Worm (Caenorhabditis elegans) whole organism, L1 larva: ENCODE results near the gene C43D7.8.

ENCODE experiments used
- C16A3.4 ChIP-seq: fragments of 150-350 bp; optimal IDR thresholded peaks from 2 replicates; lab custom pipeline; 2014; ENCODE audit warnings: missing biosample characterization, missing genetic modification characterization
- F16B12.6 ChIP-seq: fragments of 150-350 bp; optimal IDR thresholded peaks from 2 replicates; lab custom pipeline; 2014; ENCODE audit warnings: missing biosample characterization, missing genetic modification characterization
- aly-2 ChIP-seq: fragments of 150-350 bp; optimal IDR thresholded peaks from 2 replicates; lab custom pipeline; 2014; ENCODE audit warnings: missing biosample characterization, missing genetic modification characterization
- blmp-1 ChIP-seq: fragments of 150-350 bp; optimal IDR thresholded peaks from 2 replicates; lab custom pipeline; 2014; ENCODE audit warnings: missing biosample characterization, missing genetic modification characterization
- ceh-63 ChIP-seq: fragments of 200-800 bp; sonication (Bioruptor generic); optimal IDR thresholded peaks from 2 replicates; lab custom pipeline; 2018; ENCODE audit warnings: mild to moderate bottlenecking, missing genetic modification characterization, missing compliant biosample characterization
- ceh-8 ChIP-seq: fragments of 200-800 bp; sonication (Bioruptor generic); optimal IDR thresholded peaks from 2 replicates; lab custom pipeline; 2018; ENCODE audit warnings: mild to moderate bottlenecking, missing genetic modification characterization, moderate library complexity, missing compliant biosample characterization
- ceh-88 ChIP-seq: fragments of 200-800 bp; sonication (Bioruptor generic); IDR thresholded peaks from 2 replicates; pipeline ENCODE4 v1.3.6; 2022; ENCODE audit warnings: missing genetic modification characterization, missing compliant biosample characterization
- ceh-90 ChIP-seq: sonication (generic microtip); optimal IDR thresholded peaks from 2 replicates; lab custom pipeline; 2016; ENCODE audit warnings: missing genetic modification characterization, missing compliant biosample characterization
- ces-1 ChIP-seq: fragments of 150-350 bp; optimal IDR thresholded peaks from 2 replicates; lab custom pipeline; 2014; ENCODE audit warnings: missing biosample characterization, missing genetic modification reagents, missing genetic modification characterization
- dpl-1 ChIP-seq, 3 experiments: fragments of 150-350 bp in 2 of 3; sonication (generic microtip) in 1 of 3; optimal IDR thresholded peaks; 2 replicates each; lab custom pipeline; 2014 to 2017; ENCODE audit warnings: missing biosample characterization in 3 of 3, missing genetic modification characterization in 3 of 3, missing genetic modification reagents in 3 of 3
- dsc-1 ChIP-seq: sonication (generic microtip); optimal IDR thresholded peaks from 2 replicates; lab custom pipeline; 2016; ENCODE audit warnings: mild to moderate bottlenecking, missing genetic modification characterization, missing compliant biosample characterization
- ets-5 ChIP-seq: fragments of 200-800 bp; sonication (Bioruptor generic); IDR thresholded peaks from 2 replicates; pipeline ENCODE4 v1.3.6; 2022; ENCODE audit warnings: missing genetic modification characterization, missing compliant biosample characterization
- fkh-8 ChIP-seq: sonication (generic microtip); optimal IDR thresholded peaks from 2 replicates; lab custom pipeline; 2016; ENCODE audit warnings: mild to moderate bottlenecking, missing genetic modification characterization, missing compliant biosample characterization
- grh-1 ChIP-seq: fragments of 200-800 bp; sonication (Bioruptor generic); IDR thresholded peaks from 2 replicates; pipeline ENCODE4 v1.3.6; 2022; ENCODE audit warnings: missing genetic modification reagents, missing genetic modification characterization, missing compliant biosample characterization
- irx-1 ChIP-seq: sonication (generic microtip); optimal IDR thresholded peaks from 2 replicates; lab custom pipeline; 2016; ENCODE audit warnings: missing genetic modification characterization, missing compliant biosample characterization
- isw-1 ChIP-seq: fragments of 200-800 bp; sonication (Bioruptor generic); IDR thresholded peaks from 2 replicates; pipeline ENCODE4 v1.3.6; 2022; ENCODE audit warnings: missing genetic modification characterization, missing compliant biosample characterization
- lin-35 ChIP-seq, 2 experiments: fragments of 150-350 bp; optimal IDR thresholded peaks; 2 replicates each; lab custom pipeline; 2014; ENCODE audit warnings: missing biosample characterization in 2 of 2, missing genetic modification characterization in 2 of 2, missing genetic modification reagents in 2 of 2
- lin-39 ChIP-seq: fragments of 150-350 bp; optimal IDR thresholded peaks from 2 replicates; lab custom pipeline; 2014; ENCODE audit warnings: missing biosample characterization, missing genetic modification reagents, missing genetic modification characterization
- mab-9 ChIP-seq: fragments of 200-800 bp; sonication (Bioruptor generic); IDR thresholded peaks from 2 replicates; pipeline ENCODE4 v1.3.6; 2022; ENCODE audit warnings: missing genetic modification reagents, missing genetic modification characterization, missing compliant biosample characterization
- mdl-1 ChIP-seq, 2 experiments: fragments of 150-350 bp; optimal IDR thresholded peaks; 2 replicates each; lab custom pipeline; 2014 to 2017; ENCODE audit warnings: missing biosample characterization in 2 of 2, missing genetic modification characterization in 2 of 2, inconsistent platforms in 1 of 2
- mep-1 ChIP-seq: fragments of 150-350 bp; optimal IDR thresholded peaks from 2 replicates; lab custom pipeline; 2014; ENCODE audit warnings: missing biosample characterization, missing genetic modification characterization
- nhr-11 ChIP-seq: fragments of 150-350 bp; optimal IDR thresholded peaks from 2 replicates; lab custom pipeline; 2014; ENCODE audit warnings: missing biosample characterization, missing genetic modification characterization
- nhr-19 ChIP-seq: fragments of 200-800 bp; sonication (Bioruptor generic); conservative IDR thresholded peaks from 2 replicates; pipeline ENCODE4 v1.3.6; 2022; ENCODE audit warnings: missing genetic modification characterization, missing compliant biosample characterization
- nhr-20 ChIP-seq: sonication (generic microtip); optimal IDR thresholded peaks from 2 replicates; lab custom pipeline; 2016; ENCODE audit warnings: mild to moderate bottlenecking, missing genetic modification characterization, missing compliant biosample characterization
- nhr-47 ChIP-seq: sonication (generic microtip); optimal IDR thresholded peaks from 2 replicates; lab custom pipeline; 2016; ENCODE audit warnings: mild to moderate bottlenecking, missing genetic modification characterization, moderate library complexity, missing compliant biosample characterization
- nhr-77 ChIP-seq: fragments of 150-350 bp; optimal IDR thresholded peaks from 2 replicates; lab custom pipeline; 2014; ENCODE audit warnings: missing biosample characterization, missing genetic modification characterization
- skn-1 ChIP-seq: fragments of 150-350 bp; optimal IDR thresholded peaks from 2 replicates; lab custom pipeline; 2014; ENCODE audit warnings: missing biosample characterization, missing genetic modification characterization
- snu-23 ChIP-seq: sonication (generic microtip); optimal IDR thresholded peaks from 2 replicates; lab custom pipeline; 2016; ENCODE audit warnings: missing genetic modification characterization, missing compliant biosample characterization
- sox-4 ChIP-seq: sonication (generic microtip); optimal IDR thresholded peaks from 2 replicates; lab custom pipeline; 2016; ENCODE audit warnings: missing genetic modification characterization, missing compliant biosample characterization
- sup-37 ChIP-seq: fragments of 200-800 bp; sonication (Bioruptor generic); optimal IDR thresholded peaks from 2 replicates; lab custom pipeline; 2018; ENCODE audit warnings: mild to moderate bottlenecking, missing genetic modification characterization, missing compliant biosample characterization
- tlp-1 ChIP-seq: fragments of 150-350 bp; optimal IDR thresholded peaks from 2 replicates; lab custom pipeline; 2014; ENCODE audit warnings: missing biosample characterization, missing genetic modification characterization
- unc-98 ChIP-seq: fragments of 200-800 bp; sonication (Bioruptor generic); IDR thresholded peaks from 2 replicates; pipeline ENCODE4 v1.3.6; 2022; ENCODE audit warnings: missing genetic modification characterization, missing compliant biosample characterization
- zag-1 ChIP-seq: fragments of 150-350 bp; optimal IDR thresholded peaks from 2 replicates; lab custom pipeline; 2014; ENCODE audit warnings: missing biosample characterization, missing genetic modification characterization
- ztf-4 ChIP-seq: fragments of 150-350 bp; optimal IDR thresholded peaks from 2 replicates; lab custom pipeline; 2014; ENCODE audit warnings: missing biosample characterization, missing genetic modification characterization

The C43D7.8 gene

ce11 chrV:19308137-19308536, 3.2 kb downstream of the C43D7.8 start:
- TF ChIP-seq lin-39 (tag; lab: Kevin White, UChicago) (no peak), lin-35 (GFP tag; optimal IDR thresholded peaks at IDR 0.05; lab: Kevin White, UChicago) (no peak), unc-98 (GFP tag; lab: Robert Waterston, UW) (no peak), nhr-20 (no peak), dsc-1 (tag; lab: Kevin White, UChicago) (no peak), dpl-1 (GFP tag; optimal IDR thresholded peaks at IDR 0.05; lab: Kevin White, UChicago) (no peak), ztf-4 (tag; lab: Kevin White, UChicago) (no peak), blmp-1 (no peak)

ce11 chrV:19306906-19307305, 4.4 kb downstream of the C43D7.8 start, which contains the start of gene F55C9.15:
Gene F55C9.15 (minus strand): TSS chrV:19307006.
- TF ChIP-seq ceh-63 (GFP tag; lab: Kevin White, UChicago) = no peak
- no peak for TF ChIP-seq irx-1 (tag; lab: Kevin White, UChicago)
- no peak for TF ChIP-seq grh-1 (GFP tag; lab: Robert Waterston, UW)

- no peak for TF ChIP-seq sup-37 (GFP tag; lab: Kevin White, UChicago)
- no peak for TF ChIP-seq mep-1 (tag; lab: Kevin White, UChicago)
- TF ChIP-seq skn-1 (tag; lab: Kevin White, UChicago) = no peak
- TF ChIP-seq nhr-77 (tag; lab: Kevin White, UChicago) = no peak
- no peak for TF ChIP-seq F16B12.6 (tag; lab: Kevin White, UChicago)
- TF ChIP-seq fkh-8 (tag; lab: Kevin White, UChicago) = no peak
- no peak for TF ChIP-seq sox-4 (tag; lab: Kevin White, UChicago)
These were observed 7.6 kb downstream of the C43D7.8 start, which contains the start of the genes fbxb-63 and fbxb-61 for ce11 chrV:19303589-19304174. Gene fbxb-63 (minus strand): TSS chrV:19303730. Gene fbxb-61 (plus strand): TSS chrV:19304124.

DNA sequence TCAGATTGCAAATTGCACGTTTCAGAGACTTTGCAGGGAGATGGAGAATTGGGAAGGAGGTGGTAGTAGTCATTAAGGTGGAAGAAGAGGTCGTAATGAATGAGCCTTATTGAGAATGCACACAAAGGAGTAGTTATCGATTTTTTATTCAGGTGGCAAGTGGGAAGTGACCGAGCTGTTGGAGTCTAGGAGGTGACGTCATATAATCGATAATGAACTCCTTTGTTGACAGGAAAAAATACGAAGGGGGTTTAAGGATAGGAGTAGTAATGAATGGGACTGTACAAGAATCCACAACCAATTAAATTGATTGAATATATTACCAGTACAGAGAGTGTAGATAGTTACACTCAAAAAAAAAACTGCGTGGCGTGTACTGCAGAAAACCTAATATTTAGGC, 9.4 kb downstream of the C43D7.8 start, which contains the start of gene fbxb-62:
TSS of gene fbxb-62 (minus strand) at position 101 of the 400 bp plus-strand sequence.
- no peak for TF ChIP-seq ceh-8 (GFP tag; lab: Kevin White, UChicago)
- TF ChIP-seq nhr-19 (GFP tag; lab: Robert Waterston, UW) = 0 out of 2 replicates have a peak, but pooled peaks have one; percentile 3
- no peak for TF ChIP-seq snu-23 (GFP tag; lab: Kevin White, UChicago)
- TF ChIP-seq fkh-8 (tag; lab: Kevin White, UChicago) = no peak
- TF ChIP-seq mdl-1 (tag; optimal IDR thresholded peaks at IDR 0.05; lab: Kevin White, UChicago) = no peak

ce11 chrV:19299262-19299661, 12.0 kb downstream of the C43D7.8 start, which contains the start of gene F55C9.14:
Gene F55C9.14 (plus strand): TSS chrV:19299562.
- TF ChIP-seq ceh-88 (GFP tag; lab: Robert Waterston, UW) (no peak), isw-1 (GFP tag; lab: Robert Waterston, UW) (no peak), mab-9 (GFP tag; lab: Robert Waterston, UW) (no peak), nhr-11 (tag; lab: Kevin White, UChicago) (no peak), ceh-90 (tag; lab: Kevin White, UChicago) (no peak), C16A3.4 (tag; lab: Kevin White, UChicago) (no peak), ets-5 (GFP tag; lab: Robert Waterston, UW) (no peak), aly-2 (tag; lab: Kevin White, UChicago) (no peak), grh-1 (GFP tag; lab: Robert Waterston, UW) (no peak), zag-1 (no peak), ces-1 (no peak), tlp-1 (tag; lab: Kevin White, UChicago) (no peak), nhr-20 (no peak), nhr-47 (tag; lab: Kevin White, UChicago) (no peak), fkh-8 (tag; lab: Kevin White, UChicago) (no peak)
